Worm (Caenorhabditis elegans) whole organism, L2 larva: ENCODE data around the gene F22E5.9.
"Not testable (repeated sequence)": the region's sequence is repeated elsewhere in the genome, so short reads cannot be mapped to it uniquely, and the experiment has no call there.

ENCODE experiments used
- F13H6.1 ChIP-seq: sonication (generic microtip); optimal IDR thresholded peaks from 2 replicates; lab custom pipeline; 2016; ENCODE audit warnings: missing genetic modification characterization, missing compliant biosample characterization
- R02D3.7 ChIP-seq: fragments of 150-350 bp; optimal IDR thresholded peaks from 2 replicates; lab custom pipeline; 2014; ENCODE audit warnings: missing biosample characterization, missing genetic modification characterization
- ZK546.5 ChIP-seq: sonication (generic microtip); optimal IDR thresholded peaks from 2 replicates; lab custom pipeline; 2017; ENCODE audit warnings: missing biosample characterization, missing genetic modification characterization
- alr-1 ChIP-seq: fragments of 150-350 bp; optimal IDR thresholded peaks from 2 replicates; lab custom pipeline; 2014; ENCODE audit warnings: missing biosample characterization, missing genetic modification characterization
- ama-1 ChIP-seq: fragments of 150-350 bp; optimal IDR thresholded peaks from 2 replicates; lab custom pipeline; 2018; ENCODE audit warnings: inconsistent platforms
- blmp-1 ChIP-seq: sonication (generic microtip); optimal IDR thresholded peaks from 2 replicates; lab custom pipeline; 2017; ENCODE audit warnings: missing genetic modification characterization, mild to moderate bottlenecking, missing compliant biosample characterization, antibody characterized with exemption, moderate library complexity; ENCODE audit not compliant: insufficient read depth
- ceh-16 ChIP-seq: fragments of 150-350 bp; optimal IDR thresholded peaks from 2 replicates; lab custom pipeline; 2014; ENCODE audit warnings: missing biosample characterization, missing genetic modification characterization
- ceh-82 ChIP-seq: fragments of 150-350 bp; optimal IDR thresholded peaks from 2 replicates; lab custom pipeline; 2014; ENCODE audit warnings: missing biosample characterization, missing genetic modification characterization
- crh-2 ChIP-seq: sonication (generic microtip); optimal IDR thresholded peaks from 2 replicates; lab custom pipeline; 2017; ENCODE audit warnings: missing biosample characterization, missing genetic modification characterization
- dmd-4 ChIP-seq: sonication (generic microtip); optimal IDR thresholded peaks from 2 replicates; lab custom pipeline; 2017; ENCODE audit warnings: missing biosample characterization, missing genetic modification characterization
- elt-1 ChIP-seq: fragments of 150-350 bp; optimal IDR thresholded peaks from 2 replicates; lab custom pipeline; 2014; ENCODE audit warnings: missing biosample characterization, missing genetic modification characterization
- elt-3 ChIP-seq: sonication (generic microtip); optimal IDR thresholded peaks from 2 replicates; lab custom pipeline; 2017; ENCODE audit warnings: missing biosample characterization, missing genetic modification characterization
- fos-1 ChIP-seq: fragments of 150-350 bp; optimal IDR thresholded peaks from 2 replicates; lab custom pipeline; 2014; ENCODE audit warnings: missing biosample characterization, missing genetic modification characterization
- lin-11 ChIP-seq: fragments of 150-350 bp; sonication (generic microtip); optimal IDR thresholded peaks from 2 replicates; lab custom pipeline; 2014; ENCODE audit warnings: missing biosample characterization, missing genetic modification characterization, inconsistent platforms, mixed read lengths
- lin-13 ChIP-seq: fragments of 150-350 bp; optimal IDR thresholded peaks from 2 replicates; lab custom pipeline; 2014; ENCODE audit warnings: missing biosample characterization, missing genetic modification reagents, missing genetic modification characterization
- lin-39 ChIP-seq: fragments of 150-350 bp; optimal IDR thresholded peaks from 2 replicates; lab custom pipeline; 2014; ENCODE audit warnings: missing biosample characterization, missing genetic modification reagents, missing genetic modification characterization
- lsy-2 ChIP-seq, 2 experiments: fragments of 150-350 bp in 1 of 2; sonication (generic microtip) in 1 of 2; optimal IDR thresholded peaks; 2 replicates each; lab custom pipeline; 2014 to 2017; ENCODE audit warnings: missing biosample characterization in 2 of 2, missing genetic modification characterization in 2 of 2
- mab-5 ChIP-seq: fragments of 150-350 bp; optimal IDR thresholded peaks from 2 replicates; lab custom pipeline; 2014; ENCODE audit warnings: missing biosample characterization, missing genetic modification characterization
- mbf-1 ChIP-seq: sonication (generic microtip); optimal IDR thresholded peaks from 2 replicates; lab custom pipeline; 2017; ENCODE audit warnings: missing biosample characterization, missing genetic modification characterization
- nhr-10 ChIP-seq: sonication (generic microtip); optimal IDR thresholded peaks from 2 replicates; lab custom pipeline; 2017; ENCODE audit warnings: missing biosample characterization, missing genetic modification characterization
- nhr-11 ChIP-seq: fragments of 150-350 bp; optimal IDR thresholded peaks from 2 replicates; lab custom pipeline; 2014; ENCODE audit warnings: missing biosample characterization, missing genetic modification characterization
- nhr-12 ChIP-seq: fragments of 150-350 bp; optimal IDR thresholded peaks from 2 replicates; lab custom pipeline; 2014; ENCODE audit warnings: missing biosample characterization, missing genetic modification characterization
- nhr-129 ChIP-seq: fragments of 150-350 bp; optimal IDR thresholded peaks from 2 replicates; lab custom pipeline; 2014; ENCODE audit warnings: missing biosample characterization, missing genetic modification characterization
- nhr-21 ChIP-seq: fragments of 150-350 bp; optimal IDR thresholded peaks from 2 replicates; lab custom pipeline; 2014; ENCODE audit warnings: missing biosample characterization, missing genetic modification characterization
- nhr-237 ChIP-seq: fragments of 150-350 bp; optimal IDR thresholded peaks from 2 replicates; lab custom pipeline; 2014; ENCODE audit warnings: missing biosample characterization, missing genetic modification characterization
- nhr-25 ChIP-seq: fragments of 150-350 bp; sonication (generic microtip); optimal IDR thresholded peaks from 3 replicates; lab custom pipeline; 2014; ENCODE audit warnings: missing biosample characterization, missing genetic modification characterization
- nhr-77 ChIP-seq: fragments of 150-350 bp; optimal IDR thresholded peaks from 2 replicates; lab custom pipeline; 2014; ENCODE audit warnings: missing biosample characterization, missing genetic modification characterization
- sem-4 ChIP-seq: fragments of 150-350 bp; optimal IDR thresholded peaks from 2 replicates; lab custom pipeline; 2014; ENCODE audit warnings: missing biosample characterization, missing genetic modification reagents, missing genetic modification characterization
- skn-1 ChIP-seq: sonication (generic microtip); optimal IDR thresholded peaks from 2 replicates; lab custom pipeline; 2017; ENCODE audit warnings: missing biosample characterization, missing genetic modification characterization
- sma-3 ChIP-seq: sonication (generic microtip); optimal IDR thresholded peaks from 2 replicates; lab custom pipeline; 2016; ENCODE audit warnings: missing genetic modification reagents, missing genetic modification characterization, missing compliant biosample characterization
- sma-9 ChIP-seq, 2 experiments: fragments of 150-350 bp in 1 of 2; sonication (generic microtip) in 1 of 2; optimal IDR thresholded peaks; 2 replicates each; lab custom pipeline; 2014 to 2016; ENCODE audit warnings: missing genetic modification characterization in 2 of 2, mild to moderate bottlenecking in 1 of 2, missing biosample characterization in 1 of 2, missing compliant biosample characterization in 1 of 2, missing genetic modification reagents in 1 of 2, moderate library complexity in 1 of 2
- snpc-4 ChIP-seq: fragments of 150-350 bp; optimal IDR thresholded peaks from 2 replicates; lab custom pipeline; 2014; ENCODE audit warnings: missing biosample characterization, missing genetic modification characterization
- unc-39 ChIP-seq: fragments of 150-350 bp; optimal IDR thresholded peaks from 2 replicates; lab custom pipeline; 2014; ENCODE audit warnings: missing biosample characterization, missing genetic modification characterization
- unc-55 ChIP-seq: fragments of 150-350 bp; sonication (generic microtip); optimal IDR thresholded peaks from 3 replicates; lab custom pipeline; 2014; ENCODE audit warnings: missing biosample characterization, missing genetic modification reagents, missing genetic modification characterization
- unc-62 ChIP-seq: fragments of 150-350 bp; optimal IDR thresholded peaks from 2 replicates; lab custom pipeline; 2014; ENCODE audit warnings: missing biosample characterization, missing genetic modification reagents, missing genetic modification characterization
- zag-1 ChIP-seq: fragments of 150-350 bp; optimal IDR thresholded peaks from 2 replicates; lab custom pipeline; 2014; ENCODE audit warnings: missing biosample characterization, missing genetic modification characterization
- ztf-1 ChIP-seq: fragments of 200-800 bp; sonication (Bioruptor generic); conservative IDR thresholded peaks from 2 replicates; pipeline ENCODE4 v1.3.6; 2022; ENCODE audit warnings: missing genetic modification characterization, missing compliant biosample characterization
- ztf-11 ChIP-seq: sonication (generic microtip); optimal IDR thresholded peaks from 2 replicates; lab custom pipeline; 2017; ENCODE audit warnings: missing biosample characterization, missing genetic modification characterization
- ztf-4 ChIP-seq: fragments of 150-350 bp; optimal IDR thresholded peaks from 2 replicates; lab custom pipeline; 2014; ENCODE audit warnings: missing biosample characterization, missing genetic modification characterization

The F22E5.9 gene

ce11 chrII:2639401-2640088 lies 1.4 kb downstream of the F22E5.9 start, which contains the start of gene F22E5.8:
Gene F22E5.8, plus strand, starts transcription at chrII:2640038.
- not testable (repeated sequence) for TF ChIP-seq elt-1 (tag; lab: Kevin White, UChicago); elt-3 (tag; lab: Kevin White, UChicago); nhr-237

- no peak for TF ChIP-seq ztf-4
- TF ChIP-seq crh-2 (tag; lab: Kevin White, UChicago): no peak
Observed at ce11 chrII:2640982-2641381, 2.8 kb downstream of the F22E5.9 start, which contains the start of gene F22E5.23. Gene F22E5.23, plus strand, starts transcription at chrII:2641282.

ce11 chrII:2641777-2642176 lies 3.6 kb downstream of the F22E5.9 start, which contains the start of gene F22E5.7:
Gene F22E5.7, plus strand, starts transcription at chrII:2642077.
- TF ChIP-seq dmd-4 (tag; lab: Kevin White, UChicago) (no peak), snpc-4 (no peak), lin-39 (no peak), unc-62 (GFP tag; lab: Kevin White, UChicago) (no peak), nhr-11 (tag; lab: Kevin White, UChicago) (no peak), skn-1 (tag; lab: Kevin White, UChicago) (no peak), elt-3 (tag; lab: Kevin White, UChicago) (no peak), unc-39 (no peak), sem-4 (tag; lab: Kevin White, UChicago) (no peak)

- TF ChIP-seq R02D3.7 (tag; lab: Kevin White, UChicago): no peak
- TF ChIP-seq mab-5: no peak
- TF ChIP-seq fos-1: no peak
- TF ChIP-seq ztf-11: no peak
- TF ChIP-seq lsy-2 (tag; optimal IDR thresholded peaks at IDR 0.05; lab: Kevin White, UChicago): no peak
- no peak for TF ChIP-seq lin-39
- no peak for TF ChIP-seq sma-3
- TF ChIP-seq nhr-77: no peak
- TF ChIP-seq elt-3 (tag; lab: Kevin White, UChicago): no peak
- no peak for TF ChIP-seq sma-9 (GFP tag; optimal IDR thresholded peaks at IDR 0.05; lab: Kevin White, UChicago)
- no peak for TF ChIP-seq sma-9 (tag; optimal IDR thresholded peaks at IDR 0.05; lab: Kevin White, UChicago)
- TF ChIP-seq crh-2 (tag; lab: Kevin White, UChicago): no peak
- no peak for TF ChIP-seq nhr-21 (tag; lab: Kevin White, UChicago)
- TF ChIP-seq ceh-16 (tag; lab: Kevin White, UChicago): no peak
- TF ChIP-seq blmp-1 (tag; lab: Kevin White, UChicago): no peak
- no peak for TF ChIP-seq nhr-11 (tag; lab: Kevin White, UChicago)
- TF ChIP-seq nhr-10: no peak
- TF ChIP-seq unc-55 (GFP tag; lab: Kevin White, UChicago): no peak
- TF ChIP-seq ceh-82 (tag; lab: Kevin White, UChicago): no peak
- no peak for TF ChIP-seq zag-1 (tag; lab: Kevin White, UChicago)
Observed at ce11 chrII:2644498-2644897, 6.3 kb downstream of the F22E5.9 start, which contains the start of gene F22E5.11. Gene F22E5.11, minus strand, starts transcription at chrII:2644598.

- not testable (repeated sequence) for TF ChIP-seq mbf-1 (tag; lab: Kevin White, UChicago); nhr-10; sma-3
- TF ChIP-seq, all 48 proteins: peak for 0; not testable (repeated sequence) for 48
Observed at ce11 chrII:2646756-2647155, 8.6 kb downstream of the F22E5.9 start, which contains the start of gene F22E5.12. Gene F22E5.12, minus strand, starts transcription at chrII:2646856.

- TF ChIP-seq elt-1 (tag; lab: Kevin White, UChicago) (no peak), F13H6.1 (tag; lab: Kevin White, UChicago) (peak; percentile 61), alr-1 (tag; lab: Kevin White, UChicago) (no peak), zag-1 (tag; lab: Kevin White, UChicago) (no peak), sma-9 (GFP tag; optimal IDR thresholded peaks at IDR 0.05; lab: Kevin White, UChicago) (no peak), sma-9 (tag; optimal IDR thresholded peaks at IDR 0.05; lab: Kevin White, UChicago) (no peak), ztf-11 (no peak), elt-3 (tag; lab: Kevin White, UChicago) (no peak), ztf-1 (no peak), unc-39 (no peak), unc-62 (GFP tag; lab: Kevin White, UChicago) (no peak), nhr-129 (tag; lab: Kevin White, UChicago) (peak; percentile 29), dmd-4 (tag; lab: Kevin White, UChicago) (no peak), ZK546.5 (no peak), sem-4 (tag; lab: Kevin White, UChicago) (peak; percentile 13), nhr-12 (no peak), mab-5 (no peak), lin-13 (GFP tag; lab: Kevin White, UChicago) (peak; percentile 17), lsy-2 (tag; optimal IDR thresholded peaks at IDR 0.05; lab: Kevin White, UChicago) (peak in 1 of 2 experiments; percentile 65), skn-1 (tag; lab: Kevin White, UChicago) (no peak), lin-39 (no peak), fos-1 (no peak), nhr-25 (tag; lab: Kevin White, UChicago) (no peak), nhr-77 (no peak), nhr-237 (no peak), ama-1 (lab: Kevin White, UChicago) (no peak), nhr-21 (tag; lab: Kevin White, UChicago) (no peak), nhr-11 (tag; lab: Kevin White, UChicago) (no peak), lin-11 (no peak), crh-2 (tag; lab: Kevin White, UChicago) (no peak)
Observed at ce11 chrII:2649015-2649414, 10.8 kb downstream of the F22E5.9 start.
